Fruit fly (Drosophila melanogaster) whole organism, prepupa: Measurements from ENCODE around the gene CG8833.
A peak's percentile ranks its signal among the peaks of the same experiment; 100 is the strongest.

Experiments
- Blimp-1 ChIP-seq: fragments of 200-800 bp; sonication (Bioruptor generic); optimal IDR thresholded peaks from 3 replicates; lab custom pipeline; 2017; ENCODE audit warnings: missing biosample characterization, missing genetic modification characterization, mild to moderate bottlenecking, moderate library complexity, missing genetic modification reagents
- CG10631 ChIP-seq: fragments of 200-800 bp; sonication (Bioruptor generic); optimal IDR thresholded peaks from 2 replicates; lab custom pipeline; 2016; ENCODE audit warnings: missing biosample characterization, missing genetic modification characterization
- CG10669 ChIP-seq: fragments of 200-800 bp; sonication (Bioruptor generic); optimal IDR thresholded peaks from 3 replicates; lab custom pipeline; 2018; ENCODE audit warnings: missing biosample characterization, mild to moderate bottlenecking, missing genetic modification characterization, moderate library complexity
- CG11294 ChIP-seq: fragments of 200-800 bp; sonication (Bioruptor generic); IDR thresholded peaks from 2 replicates; pipeline ENCODE4 v1.3.6; 2022; ENCODE audit warnings: missing biosample characterization, missing genetic modification characterization
- CG11762 ChIP-seq: fragments of 200-800 bp; sonication (Bioruptor generic); optimal IDR thresholded peaks from 3 replicates; lab custom pipeline; 2016; ENCODE audit warnings: missing biosample characterization, missing genetic modification characterization; ENCODE audit not compliant: insufficient read depth
- CG11902 ChIP-seq: fragments of 200-800 bp; sonication (Bioruptor generic); optimal IDR thresholded peaks from 3 replicates; lab custom pipeline; 2016; ENCODE audit warnings: missing biosample characterization, missing genetic modification characterization
- CG15336 ChIP-seq: fragments of 200-800 bp; sonication (Bioruptor generic); IDR thresholded peaks from 2 replicates; pipeline ENCODE4 v1.3.6; 2022; ENCODE audit warnings: missing biosample characterization, missing genetic modification characterization
- CG1621 ChIP-seq: fragments of 200-800 bp; sonication (Bioruptor generic); optimal IDR thresholded peaks from 3 replicates; lab custom pipeline; 2018; ENCODE audit warnings: missing biosample characterization, mild to moderate bottlenecking, missing genetic modification characterization
- CG16779 ChIP-seq: fragments of 200-800 bp; sonication (Bioruptor generic); optimal IDR thresholded peaks from 3 replicates; lab custom pipeline; 2017; ENCODE audit warnings: missing biosample characterization, mild to moderate bottlenecking, missing genetic modification characterization
- CG3032 ChIP-seq: fragments of 200-800 bp; optimal IDR thresholded peaks from 2 replicates; lab custom pipeline; 2019; ENCODE audit warnings: missing biosample characterization, mild to moderate bottlenecking, missing genetic modification characterization, moderate library complexity
- CG31627 ChIP-seq: fragments of 200-800 bp; sonication (Bioruptor generic); optimal IDR thresholded peaks from 3 replicates; lab custom pipeline; 2016; ENCODE audit warnings: missing biosample characterization, missing genetic modification characterization
- CG32006 ChIP-seq: fragments of 200-800 bp; sonication (Bioruptor generic); optimal IDR thresholded peaks from 3 replicates; lab custom pipeline; 2017; ENCODE audit warnings: missing biosample characterization, mild to moderate bottlenecking, missing genetic modification characterization
- CG3919 ChIP-seq: fragments of 200-800 bp; sonication (Bioruptor generic); optimal IDR thresholded peaks from 3 replicates; lab custom pipeline; 2016; ENCODE audit warnings: missing biosample characterization, missing genetic modification characterization
- CG4318 ChIP-seq: fragments of 200-800 bp; sonication (Bioruptor generic); optimal IDR thresholded peaks from 3 replicates; lab custom pipeline; 2017; ENCODE audit warnings: missing biosample characterization, mild to moderate bottlenecking, missing genetic modification characterization
- CG6163 ChIP-seq: fragments of 200-800 bp; sonication (Bioruptor generic); IDR thresholded peaks from 3 replicates; pipeline ENCODE4 v1.3.6; 2022; ENCODE audit warnings: missing biosample characterization, missing genetic modification characterization
- CG6276 ChIP-seq: fragments of 200-800 bp; sonication (Bioruptor generic); optimal IDR thresholded peaks from 2 replicates; lab custom pipeline; 2017; ENCODE audit warnings: missing biosample characterization, mild to moderate bottlenecking, missing genetic modification characterization
- CG6792 ChIP-seq: fragments of 200-800 bp; sonication (Bioruptor generic); optimal IDR thresholded peaks from 3 replicates; lab custom pipeline; 2016; ENCODE audit warnings: missing biosample characterization, missing genetic modification characterization
- CG6808 ChIP-seq: fragments of 200-800 bp; sonication (Bioruptor generic); optimal IDR thresholded peaks from 3 replicates; lab custom pipeline; 2017; ENCODE audit warnings: missing biosample characterization, missing genetic modification characterization, mild to moderate bottlenecking, moderate library complexity, missing genetic modification reagents
- CG6854 ChIP-seq: fragments of 200-800 bp; sonication (Bioruptor generic); optimal IDR thresholded peaks from 2 replicates; lab custom pipeline; 2017; ENCODE audit warnings: missing biosample characterization, mild to moderate bottlenecking, missing genetic modification characterization
- CG8119 ChIP-seq: fragments of 200-800 bp; sonication (Bioruptor generic); IDR thresholded peaks from 3 replicates; pipeline ENCODE4 v1.3.6; 2022; ENCODE audit warnings: missing biosample characterization, missing genetic modification characterization
- CG9139 ChIP-seq: fragments of 200-800 bp; sonication (Bioruptor generic); optimal IDR thresholded peaks from 3 replicates; lab custom pipeline; 2017; ENCODE audit warnings: missing biosample characterization, mild to moderate bottlenecking, missing genetic modification characterization
- Eip75B ChIP-seq: fragments of 200-800 bp; sonication (Bioruptor generic); optimal IDR thresholded peaks from 3 replicates; lab custom pipeline; 2016; ENCODE audit warnings: missing biosample characterization, missing genetic modification characterization
- Eip93F ChIP-seq: fragments of 200-800 bp; sonication (Bioruptor generic); optimal IDR thresholded peaks from 2 replicates; lab custom pipeline; 2016; ENCODE audit warnings: missing biosample characterization, mild to moderate bottlenecking, missing genetic modification characterization
- Gug ChIP-seq: fragments of 200-800 bp; sonication (Bioruptor generic); IDR thresholded peaks from 2 replicates; pipeline ENCODE4 v1.3.6; 2022; ENCODE audit warnings: missing biosample characterization, missing genetic modification characterization
- Hr38 ChIP-seq: sonication (Bioruptor generic); optimal IDR thresholded peaks from 2 replicates; lab custom pipeline; 2016; ENCODE audit warnings: missing biosample characterization, missing genetic modification characterization
- Hr4 ChIP-seq: fragments of 200-800 bp; sonication (Bioruptor generic); optimal IDR thresholded peaks from 3 replicates; lab custom pipeline; 2016; ENCODE audit warnings: missing biosample characterization, missing genetic modification characterization
- Lpt ChIP-seq: fragments of 200-800 bp; sonication (Bioruptor generic); optimal IDR thresholded peaks from 3 replicates; lab custom pipeline; 2016; ENCODE audit warnings: missing biosample characterization, missing genetic modification characterization
- Met ChIP-seq: fragments of 200-800 bp; sonication (Bioruptor generic); optimal IDR thresholded peaks from 3 replicates; lab custom pipeline; 2016; ENCODE audit warnings: missing biosample characterization, missing genetic modification characterization
- OdsH ChIP-seq: fragments of 200-800 bp; sonication (Bioruptor generic); optimal IDR thresholded peaks from 3 replicates; lab custom pipeline; 2016; ENCODE audit warnings: missing biosample characterization, missing genetic modification characterization
- Smox ChIP-seq: fragments of 200-800 bp; sonication (Bioruptor generic); optimal IDR thresholded peaks from 3 replicates; lab custom pipeline; 2016; ENCODE audit warnings: missing biosample characterization, missing genetic modification characterization
- Sox102F ChIP-seq: fragments of 200-800 bp; sonication (Bioruptor generic); optimal IDR thresholded peaks from 2 replicates; lab custom pipeline; 2016; ENCODE audit warnings: missing biosample characterization, mild to moderate bottlenecking, missing genetic modification characterization
- Sox15 ChIP-seq: fragments of 200-800 bp; sonication (Bioruptor generic); optimal IDR thresholded peaks from 3 replicates; lab custom pipeline; 2016; ENCODE audit warnings: missing biosample characterization, missing genetic modification characterization
- achi ChIP-seq: fragments of 200-800 bp; sonication (Bioruptor generic); optimal IDR thresholded peaks from 3 replicates; lab custom pipeline; 2016; ENCODE audit warnings: missing biosample characterization, missing genetic modification characterization
- acj6 ChIP-seq: fragments of 200-800 bp; sonication (Bioruptor generic); optimal IDR thresholded peaks from 3 replicates; lab custom pipeline; 2016; ENCODE audit warnings: missing biosample characterization, missing genetic modification characterization
- cyc ChIP-seq: fragments of 200-800 bp; sonication (Bioruptor generic); optimal IDR thresholded peaks from 3 replicates; lab custom pipeline; 2016; ENCODE audit warnings: missing biosample characterization, missing genetic modification characterization
- dac ChIP-seq: fragments of 200-800 bp; sonication (Bioruptor generic); optimal IDR thresholded peaks from 2 replicates; lab custom pipeline; 2017; ENCODE audit warnings: missing biosample characterization, mild to moderate bottlenecking, missing genetic modification characterization
- dsx ChIP-seq: fragments of 200-800 bp; optimal IDR thresholded peaks from 3 replicates; lab custom pipeline; 2019; ENCODE audit warnings: missing biosample characterization, mild to moderate bottlenecking, missing genetic modification characterization, moderate library complexity; ENCODE audit not compliant: poor library complexity, severe bottlenecking
- eg ChIP-seq: fragments of 200-800 bp; sonication (Bioruptor generic); IDR thresholded peaks from 3 replicates; pipeline ENCODE4 v1.3.6; 2022; ENCODE audit warnings: missing biosample characterization, missing genetic modification characterization
- esn ChIP-seq: fragments of 200-800 bp; sonication (Bioruptor generic); optimal IDR thresholded peaks from 2 replicates; lab custom pipeline; 2016; ENCODE audit warnings: missing biosample characterization, mild to moderate bottlenecking, missing genetic modification characterization, moderate library complexity
- fd59A ChIP-seq: fragments of 200-800 bp; sonication (Bioruptor generic); optimal IDR thresholded peaks from 2 replicates; lab custom pipeline; 2017; ENCODE audit warnings: missing biosample characterization, mild to moderate bottlenecking, missing genetic modification characterization, missing genetic modification reagents
- fd85E ChIP-seq: fragments of 200-800 bp; sonication (Bioruptor generic); optimal IDR thresholded peaks from 3 replicates; lab custom pipeline; 2016; ENCODE audit warnings: missing biosample characterization, missing genetic modification characterization
- fkh ChIP-seq: fragments of 200-800 bp; sonication (Bioruptor generic); optimal IDR thresholded peaks from 3 replicates; lab custom pipeline; 2017; ENCODE audit warnings: missing biosample characterization, mild to moderate bottlenecking, missing genetic modification characterization, moderate library complexity
- lz ChIP-seq: fragments of 200-800 bp; sonication (Bioruptor generic); optimal IDR thresholded peaks from 3 replicates; lab custom pipeline; 2016; ENCODE audit warnings: missing biosample characterization, missing genetic modification characterization
- salr ChIP-seq, 2 experiments: fragments of 200-800 bp; sonication (Bioruptor generic); optimal IDR thresholded peaks; 3 replicates each; lab custom pipeline; 2016 to 2018; ENCODE audit warnings: missing biosample characterization in 2 of 2, missing genetic modification characterization in 2 of 2, mild to moderate bottlenecking in 1 of 2
- svp ChIP-seq: fragments of 200-800 bp; sonication (Bioruptor generic); peaks from one replicate; lab custom pipeline; 2016; ENCODE audit warnings: missing biosample characterization, missing genetic modification characterization
- topi ChIP-seq: fragments of 200-800 bp; sonication (Bioruptor generic); optimal IDR thresholded peaks from 3 replicates; lab custom pipeline; 2016; ENCODE audit warnings: missing biosample characterization, missing genetic modification characterization
- vri ChIP-seq: fragments of 200-800 bp; sonication (Bioruptor generic); optimal IDR thresholded peaks from 3 replicates; lab custom pipeline; 2016; ENCODE audit warnings: missing biosample characterization, mild to moderate bottlenecking, missing genetic modification characterization

CG8833 gene

DNA sequence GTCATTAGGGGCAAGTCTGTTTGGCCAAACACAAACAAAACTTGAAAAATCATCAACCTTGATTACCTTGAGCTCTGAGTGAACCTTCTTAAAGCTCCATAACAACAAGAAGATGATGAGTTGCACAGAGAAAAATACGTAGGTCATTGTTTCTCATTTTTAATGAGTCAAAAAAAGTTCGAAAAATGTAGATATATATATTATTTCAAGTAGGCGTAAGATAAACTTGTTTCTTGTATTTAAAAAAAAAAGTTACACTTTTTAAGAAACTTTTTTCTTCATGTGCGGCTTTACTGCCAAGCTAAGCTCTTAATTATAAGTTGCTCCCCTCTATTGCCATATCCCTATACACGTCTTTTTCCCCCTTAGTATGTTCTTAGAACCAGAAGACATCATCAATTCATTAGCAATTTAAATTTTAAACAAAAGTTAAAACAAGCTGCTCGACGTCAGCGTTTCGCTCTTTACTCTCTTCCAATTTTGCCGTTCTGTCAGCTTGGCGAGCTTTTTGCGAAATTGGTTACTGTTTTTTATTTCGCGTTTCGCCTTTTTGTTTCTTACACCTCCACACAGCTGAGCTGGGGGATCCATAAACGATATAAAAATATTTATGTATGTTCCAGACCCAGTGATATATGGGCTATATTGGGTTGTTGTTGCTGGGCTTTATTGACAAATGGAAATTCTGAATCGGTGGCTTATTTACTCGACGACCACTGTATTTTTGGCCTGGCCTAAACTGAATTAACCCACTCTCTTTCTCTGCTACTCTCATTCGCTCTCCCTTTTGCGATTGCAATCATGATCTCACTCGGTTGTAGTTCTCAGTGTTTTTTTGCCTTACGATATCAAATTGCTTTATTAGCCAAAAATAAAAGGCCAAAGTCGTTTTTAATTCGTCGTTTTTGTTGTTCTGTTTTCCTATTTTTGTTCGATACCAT is 5.2 kb downstream of the CG8833 start (continued):
- TF ChIP-seq topi (GFP tag; lab: Kevin White, UChicago), result peak; percentile 62
- peak; percentile 11 for TF ChIP-seq CG11762 (GFP tag; lab: Kevin White, UChicago)
- no peak for TF ChIP-seq dsx
- peak; percentile 39 for TF ChIP-seq achi (GFP tag; lab: Kevin White, UChicago)
- TF ChIP-seq CG3919 (GFP tag; lab: Kevin White, UChicago), result peak; percentile 56
- peak; percentile 14 for TF ChIP-seq CG11902
- TF ChIP-seq CG31627 (GFP tag; lab: Kevin White, UChicago), result peak; percentile 28
- peak; percentile 56 for TF ChIP-seq Met (GFP tag; lab: Kevin White, UChicago)
- no peak for TF ChIP-seq fkh
- no peak for TF ChIP-seq CG4318
- TF ChIP-seq eg (GFP tag; lab: Robert Waterston, UW), result peak; percentile 66; the same call in 2 of the 3 replicates
- no peak for TF ChIP-seq Lpt (GFP tag; lab: Kevin White, UChicago)
- TF ChIP-seq CG6808, result peak; percentile 10
- no peak for TF ChIP-seq fd59A (GFP tag; lab: Kevin White, UChicago)
- peak; percentile 41 for TF ChIP-seq lz (GFP tag; lab: Kevin White, UChicago)
- peak; percentile 28 for TF ChIP-seq CG3032
- peak; percentile 72 for TF ChIP-seq esn (GFP tag; lab: Kevin White, UChicago)
- peak; percentile 70; the same call in 2 of the 3 replicates for TF ChIP-seq CG6163
- TF ChIP-seq CG15336, result peak; percentile 68
- TF ChIP-seq CG10631, result peak; percentile 56
- TF ChIP-seq CG10669 (GFP tag; lab: Kevin White, UChicago), result peak; percentile 10
- peak; percentile 55 for TF ChIP-seq Smox
- no peak for TF ChIP-seq CG1621 (tag; lab: Kevin White, UChicago)
- peak; percentile 43 for TF ChIP-seq acj6 (GFP tag; lab: Kevin White, UChicago)
- TF ChIP-seq CG16779 (tag; lab: Kevin White, UChicago), result no peak
- no peak for TF ChIP-seq CG9139 (GFP tag; lab: Kevin White, UChicago)
- TF ChIP-seq CG6276, result no peak
- TF ChIP-seq OdsH (GFP tag; lab: Kevin White, UChicago), result peak; percentile 44
- peak; percentile 48 for TF ChIP-seq CG32006 (GFP tag; lab: Kevin White, UChicago)
- TF ChIP-seq vri, result peak; percentile 52

DNA sequence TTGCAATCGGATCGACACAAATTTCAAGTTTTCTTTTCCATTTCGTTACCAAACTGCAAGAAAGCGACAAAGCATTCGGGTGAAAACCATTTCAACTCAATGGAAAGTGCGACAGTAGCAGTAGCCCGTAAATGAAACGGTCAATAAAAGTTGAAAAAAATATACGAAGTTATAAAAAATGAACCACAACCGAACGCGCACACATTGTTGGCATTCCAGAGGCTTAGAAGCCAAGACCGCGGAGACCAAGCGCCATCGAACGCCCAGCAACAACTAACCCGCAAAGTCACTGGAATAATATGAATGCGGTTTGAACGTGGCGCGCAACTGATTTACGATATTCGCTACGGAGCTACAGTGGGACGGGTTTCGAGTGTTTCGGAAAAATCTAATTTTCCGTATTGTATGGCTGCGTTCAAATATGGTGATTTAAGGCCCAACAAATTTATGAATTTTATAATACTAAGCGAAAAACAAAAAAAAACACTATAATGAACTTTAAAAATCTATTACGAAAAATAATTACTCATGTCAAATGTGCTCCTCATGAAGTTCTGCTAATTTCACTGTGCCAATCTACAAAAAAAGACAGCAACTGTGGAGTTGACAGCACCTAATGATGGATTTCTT is 6.7 kb downstream of the CG8833 start:
- TF ChIP-seq CG6854 (GFP tag; lab: Kevin White, UChicago) (no peak), CG6792 (GFP tag; lab: Kevin White, UChicago) (no peak), Eip75B (GFP tag; lab: Kevin White, UChicago) (peak; percentile 4), CG11294 (0 out of 2 replicates have a peak, but pooled peaks have one; percentile 8), dac (peak; percentile 0), OdsH (GFP tag; lab: Kevin White, UChicago) (peak; percentile 43), fkh (no peak), Sox15 (GFP tag; lab: Kevin White, UChicago) (no peak), CG3919 (GFP tag; lab: Kevin White, UChicago) (peak; percentile 54), dsx (no peak), Lpt (GFP tag; lab: Kevin White, UChicago) (peak; percentile 33), CG1621 (tag; lab: Kevin White, UChicago) (no peak), achi (GFP tag; lab: Kevin White, UChicago) (peak; percentile 55), salr (GFP tag; optimal IDR thresholded peaks at IDR 0.05; lab: Kevin White, UChicago) (peak in 1 of 2 experiments; percentile 46), Eip93F (GFP tag; lab: Kevin White, UChicago) (no peak), Hr38 (GFP tag; lab: Kevin White, UChicago) (no peak), Gug (GFP tag; lab: Robert Waterston, UW) (no peak), cyc (GFP tag; lab: Kevin White, UChicago) (no peak), Blimp-1 (GFP tag; lab: Kevin White, UChicago) (no peak), CG6808 (no peak), eg (GFP tag; lab: Robert Waterston, UW) (peak; percentile 33; the same call in 1 of the 3 replicates), CG8119 (GFP tag; lab: Robert Waterston, UW) (peak; percentile 70; the same call in 2 of the 3 replicates), Hr4 (GFP tag; lab: Kevin White, UChicago) (peak; percentile 78), CG6163 (0 out of 3 replicates have a peak, but pooled peaks have one; percentile 41), fd85E (GFP tag; lab: Kevin White, UChicago) (no peak), Sox102F (GFP tag; lab: Kevin White, UChicago) (peak; percentile 1), svp (peak; percentile 33)
